Fruit fly (Drosophila melanogaster): ENCODE results near the gene tnc.

tnc gene

dm6 chr3R:25039028-25039476 is 54.9 kb downstream of the tnc start, which contains the start of the genes Ythdf and bai (continued):
- TF ChIP-seq CG18599 (GFP tag; optimal IDR thresholded peaks at IDR 0.05) (no peak), HLH4C (GFP tag; IDR thresholded peaks at IDR 0.05; ENCODE audit: partially characterized antibody) (peak; percentile 80), E2f1 (GFP tag; IDR thresholded peaks at IDR 0.05) (no peak), Ets97D (GFP tag; optimal IDR thresholded peaks at IDR 0.05) (peak; percentile 67), CG18262 (tag; optimal IDR thresholded peaks at IDR 0.05) (no peak), CG17328 (GFP tag; IDR thresholded peaks at IDR 0.05) (no peak), z (GFP tag; IDR thresholded peaks at IDR 0.05) (no peak), Lpt (GFP tag; optimal IDR thresholded peaks at IDR 0.05) (no peak), CG2712 (tag; optimal IDR thresholded peaks at IDR 0.05) (no peak), CG9727 (GFP tag; optimal IDR thresholded peaks at IDR 0.05) (no peak), CG11247 (GFP tag; IDR thresholded peaks at IDR 0.05) (no peak), ham (GFP tag; IDR thresholded peaks at IDR 0.05) (no peak), Vsx1 (GFP tag; optimal IDR thresholded peaks at IDR 0.05) (no peak), gfzf (GFP tag; optimal IDR thresholded peaks at IDR 0.05) (peak; percentile 51), CG7839 (tag; optimal IDR thresholded peaks at IDR 0.05) (no peak), knrl (GFP tag; IDR thresholded peaks at IDR 0.05; ENCODE audit: partially characterized antibody) (peak; percentile 91), pnt (GFP tag; optimal IDR thresholded peaks at IDR 0.05) (no peak), Hr51 (GFP tag; optimal IDR thresholded peaks at IDR 0.05) (peak in 1 of 2 experiments; percentile 52), disco-r (GFP tag; optimal IDR thresholded peaks at IDR 0.05) (no peak), CG14014 (GFP tag; IDR thresholded peaks at IDR 0.05) (no peak), en (GFP tag; optimal IDR thresholded peaks at IDR 0.05) (no peak), D19B (GFP tag; optimal IDR thresholded peaks at IDR 0.05) (no peak), CG10543 (GFP tag; optimal IDR thresholded peaks at IDR 0.05) (no peak), NC2α (GFP tag; optimal IDR thresholded peaks at IDR 0.05) (no peak), danr (GFP tag; IDR thresholded peaks at IDR 0.05) (no peak), fu2 (GFP tag; optimal IDR thresholded peaks at IDR 0.05) (peak; percentile 5), lbe (GFP tag; optimal IDR thresholded peaks at IDR 0.05) (peak; percentile 34), slp2 (GFP tag; optimal IDR thresholded peaks at IDR 0.05) (peak; percentile 12), Gsc (GFP tag; IDR thresholded peaks at IDR 0.05) (no peak), CG13123 (GFP tag; optimal IDR thresholded peaks at IDR 0.05) (no peak), MBD-R2 (GFP tag; IDR thresholded peaks at IDR 0.05) (peak; percentile 59), CG17802 (tag; optimal IDR thresholded peaks at IDR 0.05) (no peak), E2f2 (GFP tag; IDR thresholded peaks at IDR 0.05) (peak; percentile 65), CG15269 (tag; optimal IDR thresholded peaks at IDR 0.05) (no peak), fd64A (GFP tag; optimal IDR thresholded peaks at IDR 0.05) (no peak), CG12391 (tag; optimal IDR thresholded peaks at IDR 0.05) (no peak), stc (GFP tag; IDR thresholded peaks at IDR 0.05) (no peak), Doc3 (GFP tag; IDR thresholded peaks at IDR 0.05; ENCODE audit: partially characterized antibody) (peak; percentile 60), CG11093 (GFP tag; IDR thresholded peaks at IDR 0.05) (no peak), fd102C (GFP tag; optimal IDR thresholded peaks at IDR 0.05) (no peak), MESR4 (GFP tag; optimal IDR thresholded peaks at IDR 0.05) (peak; percentile 25), CG4707 (GFP tag; optimal IDR thresholded peaks at IDR 0.05) (no peak), CG10979 (tag; optimal IDR thresholded peaks at IDR 0.05) (peak; percentile 1), CG14441 (GFP tag; IDR thresholded peaks at IDR 0.05) (no peak), CG31365 (tag; optimal IDR thresholded peaks at IDR 0.05) (no peak), NfI (GFP tag; optimal IDR thresholded peaks at IDR 0.05) (no peak), TFAM (GFP tag; optimal IDR thresholded peaks at IDR 0.05) (no peak), CTCF (GFP tag; optimal IDR thresholded peaks at IDR 0.05) (no peak), dan (GFP tag; IDR thresholded peaks at IDR 0.05) (no peak), Usf (GFP tag; optimal IDR thresholded peaks at IDR 0.05) (no peak), gsb-n (tag; optimal IDR thresholded peaks at IDR 0.05) (no peak), pb (GFP tag; optimal IDR thresholded peaks at IDR 0.05) (no peak)
